Worm (Caenorhabditis elegans) whole organism, L4/young adult: ENCODE data around the gene K03H1.7.

Experiments
- W03F9.2 ChIP-seq: fragments of 150-350 bp; optimal IDR thresholded peaks from 2 replicates; lab custom pipeline; 2014; ENCODE audit warnings: missing biosample characterization, missing genetic modification characterization
- him-1 ChIP-seq: sonication (generic microtip); optimal IDR thresholded peaks from 2 replicates; lab custom pipeline; 2016; ENCODE audit warnings: missing genotype, missing genetic modification reagents, missing genetic modification characterization, missing compliant biosample characterization

DNA sequence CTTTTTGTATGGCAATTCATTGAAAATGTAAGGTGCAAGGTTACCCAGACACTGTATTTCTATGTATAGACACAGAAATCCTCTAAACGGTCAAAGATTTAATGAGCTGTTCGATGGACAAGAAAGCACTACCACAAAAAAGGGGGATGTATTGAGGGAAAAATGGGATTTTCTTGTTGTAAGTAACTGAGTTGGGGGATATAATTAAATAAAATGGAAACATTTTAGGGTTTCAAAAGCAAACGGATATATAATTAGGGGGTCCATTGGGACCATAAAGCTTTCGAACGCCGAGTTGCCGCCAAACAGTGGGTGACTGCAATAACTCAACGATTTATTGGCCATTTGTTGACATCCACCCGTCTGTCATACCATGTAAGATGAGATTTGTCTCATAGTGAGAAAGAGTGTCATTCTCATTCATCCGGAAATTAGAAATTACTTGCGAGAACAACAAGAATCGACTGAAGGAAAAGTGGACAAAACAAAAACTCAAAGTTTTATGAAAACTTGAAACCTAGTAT, 35.0 kb downstream of the K03H1.7 start:
- TF ChIP-seq W03F9.2 (no peak), him-1 (tag; lab: Kevin White, UChicago) (no peak)
